Worm (Caenorhabditis elegans) whole organism, late embryonic: ENCODE results near the gene C27F2.10.
A peak's percentile ranks its signal among the peaks of the same experiment; 100 is the strongest.

Experiments
- C08G9.2 ChIP-seq: sonication (generic microtip); optimal IDR thresholded peaks from 2 replicates; lab custom pipeline; 2016; ENCODE audit warnings: mild to moderate bottlenecking, missing genetic modification characterization, moderate library complexity, missing compliant biosample characterization
- F13H6.1 ChIP-seq: sonication (generic microtip); optimal IDR thresholded peaks from 2 replicates; lab custom pipeline; 2016; ENCODE audit warnings: missing genetic modification characterization, missing compliant biosample characterization
- K02D7.2 ChIP-seq: sonication (generic microtip); optimal IDR thresholded peaks from 2 replicates; lab custom pipeline; 2017; ENCODE audit warnings: mild to moderate bottlenecking, missing genetic modification characterization, missing compliant biosample characterization
- T23F11.4 ChIP-seq: fragments of 200-800 bp; sonication (Bioruptor generic); optimal IDR thresholded peaks from 2 replicates; lab custom pipeline; 2018; ENCODE audit warnings: mild to moderate bottlenecking, missing genetic modification characterization, missing compliant biosample characterization
- Y22D7AL.16 ChIP-seq: sonication (generic microtip); optimal IDR thresholded peaks from 2 replicates; lab custom pipeline; 2016; ENCODE audit warnings: missing genetic modification characterization, missing compliant biosample characterization
- ceh-18 ChIP-seq: sonication (generic microtip); optimal IDR thresholded peaks from 2 replicates; lab custom pipeline; 2016; ENCODE audit warnings: missing genetic modification characterization, missing compliant biosample characterization
- ceh-19 ChIP-seq: fragments of 200-800 bp; sonication (Bioruptor generic); optimal IDR thresholded peaks from 2 replicates; lab custom pipeline; 2018; ENCODE audit warnings: mild to moderate bottlenecking, missing genetic modification characterization, missing compliant biosample characterization
- ceh-2 ChIP-seq: sonication (generic microtip); optimal IDR thresholded peaks from 2 replicates; lab custom pipeline; 2016; ENCODE audit warnings: missing genotype, missing genetic modification characterization, missing compliant biosample characterization
- ceh-30 ChIP-seq: fragments of 150-350 bp; optimal IDR thresholded peaks from 2 replicates; lab custom pipeline; 2014; ENCODE audit warnings: missing biosample characterization, missing genetic modification characterization
- ceh-31 ChIP-seq: sonication (generic microtip); optimal IDR thresholded peaks from 2 replicates; lab custom pipeline; 2016; ENCODE audit warnings: missing genetic modification characterization, missing compliant biosample characterization
- ceh-45 ChIP-seq: fragments of 200-800 bp; sonication (Bioruptor generic); IDR thresholded peaks from 2 replicates; pipeline ENCODE4 v1.3.6; 2022; ENCODE audit warnings: missing genetic modification reagents, missing genetic modification characterization, missing compliant biosample characterization
- ceh-48 ChIP-seq: sonication (generic microtip); optimal IDR thresholded peaks from 2 replicates; lab custom pipeline; 2016; ENCODE audit warnings: missing genetic modification characterization, inconsistent platforms, missing compliant biosample characterization
- che-1 ChIP-seq: sonication (generic microtip); optimal IDR thresholded peaks from 2 replicates; lab custom pipeline; 2016; ENCODE audit warnings: mild to moderate bottlenecking, missing genetic modification characterization, missing compliant biosample characterization
- dmd-4 ChIP-seq: sonication (generic microtip); optimal IDR thresholded peaks from 2 replicates; lab custom pipeline; 2016; ENCODE audit warnings: borderline replicate concordance, missing genetic modification characterization, missing compliant biosample characterization
- elt-2 ChIP-seq: sonication (generic microtip); optimal IDR thresholded peaks from 2 replicates; lab custom pipeline; 2016; ENCODE audit warnings: missing genetic modification reagents, missing genetic modification characterization, missing compliant biosample characterization
- elt-4 ChIP-seq: sonication (generic microtip); optimal IDR thresholded peaks from 2 replicates; lab custom pipeline; 2016; ENCODE audit warnings: missing genetic modification characterization, missing compliant biosample characterization
- ets-4 ChIP-seq: sonication (generic microtip); optimal IDR thresholded peaks from 2 replicates; lab custom pipeline; 2016; ENCODE audit warnings: missing genetic modification characterization, missing compliant biosample characterization
- eyg-1 ChIP-seq: sonication (generic microtip); optimal IDR thresholded peaks from 2 replicates; lab custom pipeline; 2016; ENCODE audit warnings: missing genotype, missing genetic modification characterization, missing compliant biosample characterization
- fax-1 ChIP-seq: sonication (generic microtip); optimal IDR thresholded peaks from 2 replicates; lab custom pipeline; 2016; ENCODE audit warnings: missing genotype, missing genetic modification characterization, missing compliant biosample characterization
- gmeb-2 ChIP-seq: sonication (generic microtip); optimal IDR thresholded peaks from 2 replicates; lab custom pipeline; 2016; ENCODE audit warnings: missing genetic modification characterization, inconsistent platforms, missing compliant biosample characterization
- hlh-30 ChIP-seq: sonication (generic microtip); optimal IDR thresholded peaks from 2 replicates; lab custom pipeline; 2017; ENCODE audit warnings: antibody characterized with exemption, missing genetic modification characterization, missing compliant biosample characterization; ENCODE audit not compliant: insufficient read depth
- hlh-6 ChIP-seq: sonication (generic microtip); optimal IDR thresholded peaks from 2 replicates; lab custom pipeline; 2016; ENCODE audit warnings: missing genotype, missing genetic modification characterization, missing compliant biosample characterization
- hlh-8 ChIP-seq: sonication (generic microtip); optimal IDR thresholded peaks from 2 replicates; lab custom pipeline; 2016; ENCODE audit warnings: missing genotype, missing genetic modification characterization, missing compliant biosample characterization
- lin-11 ChIP-seq: fragments of 200-800 bp; sonication (Bioruptor generic); optimal IDR thresholded peaks from 2 replicates; lab custom pipeline; 2018; ENCODE audit warnings: mild to moderate bottlenecking, missing genetic modification characterization, missing compliant biosample characterization
- madf-2 ChIP-seq: sonication (generic microtip); optimal IDR thresholded peaks from 2 replicates; lab custom pipeline; 2017; ENCODE audit warnings: missing genetic modification characterization, missing compliant biosample characterization
- nfya-1 ChIP-seq: sonication (generic microtip); optimal IDR thresholded peaks from 2 replicates; lab custom pipeline; 2017; ENCODE audit warnings: missing genetic modification characterization, mild to moderate bottlenecking, missing compliant biosample characterization, antibody characterized with exemption, moderate library complexity
- nhr-232 ChIP-seq: sonication (generic microtip); optimal IDR thresholded peaks from 2 replicates; lab custom pipeline; 2016; ENCODE audit warnings: missing genetic modification characterization, missing compliant biosample characterization
- npax-4 ChIP-seq: sonication (generic microtip); optimal IDR thresholded peaks from 2 replicates; lab custom pipeline; 2016; ENCODE audit warnings: missing genetic modification characterization, missing compliant biosample characterization
- odd-2 ChIP-seq: sonication (generic microtip); optimal IDR thresholded peaks from 2 replicates; lab custom pipeline; 2017; ENCODE audit warnings: antibody characterized with exemption, mild to moderate bottlenecking, missing genetic modification characterization, missing compliant biosample characterization
- pag-3 ChIP-seq: sonication (generic microtip); optimal IDR thresholded peaks from 2 replicates; lab custom pipeline; 2016; ENCODE audit warnings: missing compliant biosample characterization, missing genetic modification characterization, borderline replicate concordance
- pat-9 ChIP-seq: fragments of 200-800 bp; sonication (Bioruptor generic); optimal IDR thresholded peaks from 2 replicates; lab custom pipeline; 2018; ENCODE audit warnings: mild to moderate bottlenecking, missing genetic modification characterization, moderate library complexity, missing compliant biosample characterization
- pax-1 ChIP-seq: fragments of 150-350 bp; optimal IDR thresholded peaks from 2 replicates; lab custom pipeline; 2014; ENCODE audit warnings: missing biosample characterization, missing genetic modification characterization
- pha-2 ChIP-seq: sonication (generic microtip); optimal IDR thresholded peaks from 2 replicates; lab custom pipeline; 2017; ENCODE audit warnings: mild to moderate bottlenecking, missing genetic modification characterization, missing compliant biosample characterization
- pqm-1 ChIP-seq: sonication (generic microtip); optimal IDR thresholded peaks from 2 replicates; lab custom pipeline; 2016; ENCODE audit warnings: missing genetic modification characterization, missing compliant biosample characterization
- pros-1 ChIP-seq: fragments of 150-350 bp; optimal IDR thresholded peaks from 2 replicates; lab custom pipeline; 2014; ENCODE audit warnings: missing biosample characterization, missing genetic modification reagents, missing genetic modification characterization
- ref-2 ChIP-seq: sonication (generic microtip); optimal IDR thresholded peaks from 2 replicates; lab custom pipeline; 2016; ENCODE audit warnings: missing genetic modification characterization, missing compliant biosample characterization
- rnt-1 ChIP-seq: sonication (generic microtip); optimal IDR thresholded peaks from 2 replicates; lab custom pipeline; 2016; ENCODE audit warnings: missing genetic modification characterization, missing compliant biosample characterization
- sdc-2 ChIP-seq: sonication (generic microtip); optimal IDR thresholded peaks from 2 replicates; lab custom pipeline; 2016; ENCODE audit warnings: missing genotype, missing genetic modification characterization, missing compliant biosample characterization
- sox-2 ChIP-seq: fragments of 200-800 bp; sonication (Bioruptor generic); IDR thresholded peaks from 2 replicates; pipeline ENCODE4 v1.3.6; 2022; ENCODE audit warnings: missing genetic modification reagents, missing genetic modification characterization, missing compliant biosample characterization
- sox-4 ChIP-seq: sonication (generic microtip); optimal IDR thresholded peaks from 2 replicates; lab custom pipeline; 2017; ENCODE audit warnings: mild to moderate bottlenecking, missing genetic modification characterization, inconsistent platforms, missing compliant biosample characterization
- tbx-2 ChIP-seq: sonication (generic microtip); optimal IDR thresholded peaks from 2 replicates; lab custom pipeline; 2016; ENCODE audit warnings: missing genetic modification characterization, missing compliant biosample characterization
- tbx-7 ChIP-seq: sonication (generic microtip); optimal IDR thresholded peaks from 2 replicates; lab custom pipeline; 2016; ENCODE audit warnings: missing genotype, missing genetic modification characterization, missing compliant biosample characterization
- ttx-3 ChIP-seq: sonication (generic microtip); optimal IDR thresholded peaks from 2 replicates; lab custom pipeline; 2016; ENCODE audit warnings: missing genetic modification reagents, missing genetic modification characterization, missing compliant biosample characterization
- unc-3 ChIP-seq, 2 experiments: fragments of 200-800 bp in 1 of 2; sonication (Bioruptor generic) in 1 of 2; sonication (generic microtip) in 1 of 2; conservative IDR thresholded peaks in 1 of 2; optimal IDR thresholded peaks in 1 of 2; 2 replicates each; pipeline versions ENCODE4 v1.3.6 to Lab custom; 2016 to 2022; ENCODE audit warnings: missing compliant biosample characterization in 2 of 2, missing genetic modification characterization in 2 of 2, missing genetic modification reagents in 1 of 2
- unc-42 ChIP-seq: sonication (generic microtip); optimal IDR thresholded peaks from 2 replicates; lab custom pipeline; 2016; ENCODE audit warnings: missing genotype, missing genetic modification characterization, missing compliant biosample characterization
- unc-55 ChIP-seq: sonication (generic microtip); optimal IDR thresholded peaks from 2 replicates; lab custom pipeline; 2017; ENCODE audit warnings: missing biosample characterization, missing genetic modification reagents, missing genetic modification characterization
- unc-86 ChIP-seq: sonication (generic microtip); optimal IDR thresholded peaks from 2 replicates; lab custom pipeline; 2016; ENCODE audit warnings: missing genetic modification characterization, missing compliant biosample characterization
- zip-5 ChIP-seq: sonication (generic microtip); optimal IDR thresholded peaks from 2 replicates; lab custom pipeline; 2016; ENCODE audit warnings: missing genetic modification characterization, missing compliant biosample characterization

C27F2.10 gene

DNA sequence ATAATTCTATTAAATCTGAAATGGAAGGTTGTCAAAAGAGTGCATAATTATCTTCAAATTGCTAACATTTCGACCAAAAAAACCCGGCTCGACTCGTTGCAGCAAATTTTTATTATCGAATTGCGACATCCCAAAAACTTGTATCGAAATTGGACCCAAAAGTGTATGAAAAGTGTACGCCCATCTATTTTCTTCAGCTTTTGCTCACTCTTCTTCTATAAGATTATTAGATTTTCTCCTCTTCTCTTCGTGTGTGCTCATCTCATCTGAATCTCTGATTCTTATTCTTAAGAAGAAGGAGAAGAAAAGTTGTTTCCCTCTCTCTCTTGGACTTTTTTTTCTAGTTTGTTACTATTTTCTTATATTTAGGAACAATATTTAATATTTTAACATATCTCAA, 19.5 kb downstream of the C27F2.10 start:
- TF ChIP-seq ceh-48 (tag; lab: Kevin White, UChicago) (no peak), hlh-6 (tag; lab: Kevin White, UChicago) (no peak), elt-2 (no peak), ceh-18 (tag; lab: Kevin White, UChicago) (no peak), ref-2 (tag; lab: Kevin White, UChicago) (no peak), che-1 (tag; lab: Kevin White, UChicago) (no peak), unc-42 (tag; lab: Kevin White, UChicago) (peak; percentile 97), ceh-19 (GFP tag; lab: Kevin White, UChicago) (no peak), T23F11.4 (GFP tag; lab: Kevin White, UChicago) (no peak)

DNA sequence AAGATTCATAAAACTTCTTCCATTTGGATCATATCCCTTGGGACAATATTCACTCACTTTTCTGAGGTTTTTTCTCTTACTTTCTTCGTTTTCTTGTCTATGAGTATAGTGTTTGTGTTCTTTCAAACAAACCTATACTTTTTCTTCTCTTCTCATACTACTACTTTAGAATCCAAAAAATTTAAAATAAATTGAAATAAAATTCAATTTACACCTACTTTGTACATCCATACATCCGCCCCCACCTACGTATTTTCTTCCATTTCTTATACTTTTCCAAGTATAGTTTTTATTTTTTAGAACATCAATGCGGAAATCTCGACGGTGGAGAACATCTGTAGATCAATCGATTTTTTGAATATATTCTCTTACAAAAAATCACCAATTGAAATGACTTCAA, 21.4 kb downstream of the C27F2.10 start, which contains the start of gene nca-2:
TSS of gene nca-2 (plus strand) at position 301 of the 400 bp plus-strand sequence.
- TF ChIP-seq sox-2 (GFP tag; lab: Robert Waterston, UW), result no peak
- TF ChIP-seq odd-2 (tag; lab: Kevin White, UChicago), result no peak
- no peak for TF ChIP-seq gmeb-2

DNA sequence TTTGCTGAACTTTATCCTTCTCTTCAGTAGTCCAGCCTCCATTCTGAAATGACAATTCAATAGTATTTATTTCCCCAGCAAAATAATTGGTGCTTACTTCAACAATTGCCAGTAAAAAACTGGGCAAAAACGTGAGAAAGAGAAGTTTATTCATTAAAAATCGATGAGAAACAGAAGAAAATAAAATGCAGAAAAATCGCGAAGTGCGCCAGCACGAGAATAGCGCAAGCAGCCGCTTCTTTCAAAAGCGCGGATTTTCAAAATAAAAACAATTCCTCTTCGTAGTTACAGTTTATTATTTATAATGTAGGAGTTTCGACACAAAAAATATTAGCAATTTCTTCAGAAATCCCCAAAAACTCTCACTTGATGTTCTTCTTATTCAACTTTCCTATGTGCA, 23.8 kb downstream of the C27F2.10 start, which contains the start of gene C27F2.9:
TSS of gene C27F2.9 (minus strand) at position 159 of the 400 bp plus-strand sequence.
- TF ChIP-seq zip-5 (tag; lab: Kevin White, UChicago), result no peak
- TF ChIP-seq ceh-18 (tag; lab: Kevin White, UChicago), result peak; percentile 76
- TF ChIP-seq dmd-4 (tag; lab: Kevin White, UChicago), result no peak
- TF ChIP-seq ceh-19 (GFP tag; lab: Kevin White, UChicago), result no peak
- peak; percentile 19 for TF ChIP-seq rnt-1 (tag; lab: Kevin White, UChicago)
- TF ChIP-seq K02D7.2 (tag; lab: Kevin White, UChicago), result no peak
- TF ChIP-seq lin-11 (tag; lab: Kevin White, UChicago), result peak; percentile 25
- peak; percentile 82 for TF ChIP-seq nfya-1 (tag; lab: Kevin White, UChicago)
- TF ChIP-seq ceh-45, result no peak
- TF ChIP-seq unc-42 (tag; lab: Kevin White, UChicago), result peak; percentile 56
- TF ChIP-seq pqm-1 (tag; lab: Kevin White, UChicago), result no peak
- TF ChIP-seq unc-86 (tag; lab: Kevin White, UChicago), result peak; percentile 18
- peak; percentile 76 for TF ChIP-seq tbx-2 (tag; lab: Kevin White, UChicago)
- no peak for TF ChIP-seq F13H6.1 (tag; lab: Kevin White, UChicago)
- peak; percentile 31 for TF ChIP-seq madf-2
- peak; percentile 77 for TF ChIP-seq ets-4
- TF ChIP-seq fax-1, result no peak
- TF ChIP-seq elt-4 (tag; lab: Kevin White, UChicago), result no peak
- peak; percentile 1 for TF ChIP-seq ceh-2 (tag; lab: Kevin White, UChicago)
- no peak for TF ChIP-seq hlh-30 (tag; lab: Kevin White, UChicago)
- TF ChIP-seq nhr-232 (tag; lab: Kevin White, UChicago), result no peak
- no peak for TF ChIP-seq pax-1 (tag; lab: Kevin White, UChicago)
- no peak for TF ChIP-seq eyg-1 (tag; lab: Kevin White, UChicago)
- peak; percentile 61 for TF ChIP-seq elt-2
- no peak for TF ChIP-seq pros-1 (tag; lab: Kevin White, UChicago)
- TF ChIP-seq hlh-8 (tag; lab: Kevin White, UChicago), result no peak
- no peak for TF ChIP-seq pag-3
- TF ChIP-seq gmeb-2, result no peak
- no peak for TF ChIP-seq sox-4 (tag; lab: Kevin White, UChicago)
- TF ChIP-seq unc-55 (GFP tag; lab: Kevin White, UChicago), result peak; percentile 26
- TF ChIP-seq ttx-3 (tag; lab: Kevin White, UChicago), result peak; percentile 36
- TF ChIP-seq Y22D7AL.16 (tag; lab: Kevin White, UChicago), result peak; percentile 16
- peak; percentile 50 for TF ChIP-seq sdc-2 (tag; lab: Kevin White, UChicago)
- TF ChIP-seq unc-3 (GFP tag; conservative IDR thresholded peaks at IDR 0.05; lab: Robert Waterston, UW), result no peak; the same call in 1 of the 2 replicates
- no peak for TF ChIP-seq unc-3 (tag; optimal IDR thresholded peaks at IDR 0.05; lab: Kevin White, UChicago)
- TF ChIP-seq ceh-30 (tag; lab: Kevin White, UChicago), result peak; percentile 24
- no peak for TF ChIP-seq pha-2 (tag; lab: Kevin White, UChicago)
- TF ChIP-seq ref-2 (tag; lab: Kevin White, UChicago), result peak; percentile 47
- TF ChIP-seq hlh-6 (tag; lab: Kevin White, UChicago), result no peak
- TF ChIP-seq tbx-7 (tag; lab: Kevin White, UChicago), result peak; percentile 44
- TF ChIP-seq pat-9 (tag; lab: Kevin White, UChicago), result no peak
- peak; percentile 4 for TF ChIP-seq C08G9.2 (tag; lab: Kevin White, UChicago)
- TF ChIP-seq ceh-31, result peak; percentile 73
- TF ChIP-seq npax-4 (tag; lab: Kevin White, UChicago), result peak; percentile 1
